Worm (Caenorhabditis elegans) whole organism, L1 larva: ENCODE measurements around the gene sym-2.

Experiments used
- blmp-1 ChIP-seq: fragments of 150-350 bp; optimal IDR thresholded peaks from 2 replicates; lab custom pipeline; 2014; ENCODE audit warnings: missing biosample characterization, missing genetic modification characterization
- egl-27 ChIP-seq, 2 experiments: fragments of 150-350 bp in 1 of 2; sonication (generic microtip); optimal IDR thresholded peaks; 3 replicates each; lab custom pipeline; 2017 to 2018; ENCODE audit warnings: missing biosample characterization in 2 of 2, missing genetic modification characterization in 2 of 2, missing genetic modification reagents in 2 of 2
- fkh-10 ChIP-seq: sonication (generic microtip); optimal IDR thresholded peaks from 2 replicates; lab custom pipeline; 2017; ENCODE audit warnings: missing biosample characterization, missing genetic modification reagents, missing genetic modification characterization
- hlh-17 ChIP-seq: fragments of 200-800 bp; sonication (Bioruptor generic); optimal IDR thresholded peaks from 2 replicates; lab custom pipeline; 2018; ENCODE audit warnings: missing genetic modification characterization, mild to moderate bottlenecking, missing compliant biosample characterization, moderate library complexity, borderline replicate concordance
- lir-3 ChIP-seq: sonication (generic microtip); optimal IDR thresholded peaks from 2 replicates; lab custom pipeline; 2016; ENCODE audit warnings: mild to moderate bottlenecking, missing genetic modification characterization, moderate library complexity, missing compliant biosample characterization; ENCODE audit not compliant: poor library complexity
- mdl-1 ChIP-seq, 2 experiments: fragments of 150-350 bp; optimal IDR thresholded peaks; 2 replicates each; lab custom pipeline; 2014 to 2017; ENCODE audit warnings: missing biosample characterization in 2 of 2, missing genetic modification characterization in 2 of 2, inconsistent platforms in 1 of 2
- nhr-11 ChIP-seq: fragments of 150-350 bp; optimal IDR thresholded peaks from 2 replicates; lab custom pipeline; 2014; ENCODE audit warnings: missing biosample characterization, missing genetic modification characterization
- skn-1 ChIP-seq: fragments of 150-350 bp; optimal IDR thresholded peaks from 2 replicates; lab custom pipeline; 2014; ENCODE audit warnings: missing biosample characterization, missing genetic modification characterization
- sox-4 ChIP-seq: sonication (generic microtip); optimal IDR thresholded peaks from 2 replicates; lab custom pipeline; 2016; ENCODE audit warnings: missing genetic modification characterization, missing compliant biosample characterization
- unc-130 ChIP-seq: fragments of 150-350 bp; optimal IDR thresholded peaks from 2 replicates; lab custom pipeline; 2017; ENCODE audit warnings: missing biosample characterization, missing genetic modification characterization, inconsistent platforms

- TF ChIP-seq egl-27 (tag; optimal IDR thresholded peaks at IDR 0.05; lab: Kevin White, UChicago) = no peak
- TF ChIP-seq unc-130 (tag; lab: Kevin White, UChicago) = no peak
- TF ChIP-seq hlh-17 (GFP tag; lab: Kevin White, UChicago) = no peak
- TF ChIP-seq mdl-1 (tag; optimal IDR thresholded peaks at IDR 0.05; lab: Kevin White, UChicago) = no peak
- TF ChIP-seq fkh-10 (GFP tag; lab: Kevin White, UChicago) = no peak
- no peak for TF ChIP-seq lir-3
- no peak for TF ChIP-seq blmp-1 (tag; lab: Kevin White, UChicago)
- TF ChIP-seq nhr-11 (tag; lab: Kevin White, UChicago) = no peak
- TF ChIP-seq sox-4 (tag; lab: Kevin White, UChicago) = no peak
- no peak for TF ChIP-seq skn-1 (tag; lab: Kevin White, UChicago)
Measured at ce11 chrII:9135878-9136277, 52.4 kb downstream of the sym-2 start, which contains the start of gene nlp-78.
